Fruit fly (Drosophila melanogaster) whole organism, adult: ENCODE data around the gene Nbr.

Source experiments
- CG11617 ChIP-seq: fragments of 200-800 bp; sonication (Bioruptor generic); optimal IDR thresholded peaks from 2 replicates; lab custom pipeline; 2017; ENCODE audit warnings: mild to moderate bottlenecking, missing biosample characterization, missing genetic modification reagents, missing genetic modification characterization
- CG12768 ChIP-seq: fragments of 200-800 bp; sonication (Bioruptor generic); optimal IDR thresholded peaks from 2 replicates; lab custom pipeline; 2017; ENCODE audit warnings: missing biosample characterization, missing genetic modification characterization, mild to moderate bottlenecking, moderate library complexity, missing genetic modification reagents
- CG14711 ChIP-seq: fragments of 200-800 bp; sonication (Bioruptor generic); optimal IDR thresholded peaks from 2 replicates; lab custom pipeline; 2018; ENCODE audit warnings: missing biosample characterization, mild to moderate bottlenecking, missing genetic modification characterization, moderate library complexity
- CG1620 ChIP-seq: fragments of 200-800 bp; sonication (Bioruptor generic); optimal IDR thresholded peaks from 2 replicates; lab custom pipeline; 2016; ENCODE audit warnings: missing biosample characterization, missing genetic modification characterization
- CG33017 ChIP-seq: fragments of 200-800 bp; sonication (Bioruptor generic); optimal IDR thresholded peaks from 2 replicates; lab custom pipeline; 2018; ENCODE audit warnings: missing biosample characterization, mild to moderate bottlenecking, missing genetic modification characterization, moderate library complexity
- CG5204 ChIP-seq: fragments of 200-800 bp; sonication (Bioruptor generic); optimal IDR thresholded peaks from 2 replicates; lab custom pipeline; 2016; ENCODE audit warnings: missing biosample characterization, missing genetic modification characterization
- CG7045 ChIP-seq: fragments of 200-800 bp; sonication (Bioruptor generic); optimal IDR thresholded peaks from 2 replicates; lab custom pipeline; 2017; ENCODE audit warnings: missing biosample characterization, mild to moderate bottlenecking, missing genetic modification characterization
- CG7101 ChIP-seq: fragments of 200-800 bp; sonication (Bioruptor generic); optimal IDR thresholded peaks from 2 replicates; lab custom pipeline; 2018; ENCODE audit warnings: missing biosample characterization, mild to moderate bottlenecking, missing genetic modification characterization, moderate library complexity
- Clk ChIP-seq: fragments of 200-800 bp; sonication (Bioruptor generic); optimal IDR thresholded peaks from 2 replicates; lab custom pipeline; 2017; ENCODE audit warnings: missing biosample characterization, missing genetic modification characterization
- Crg-1 ChIP-seq: fragments of 200-800 bp; sonication (Bioruptor generic); optimal IDR thresholded peaks from 2 replicates; lab custom pipeline; 2016; ENCODE audit warnings: missing biosample characterization, missing genetic modification characterization
- Hr96 ChIP-seq: fragments of 200-800 bp; sonication (Bioruptor generic); optimal IDR thresholded peaks from 2 replicates; lab custom pipeline; 2016; ENCODE audit warnings: missing biosample characterization, missing genetic modification characterization
- Mnt ChIP-seq: fragments of 200-800 bp; sonication (Bioruptor generic); optimal IDR thresholded peaks from 2 replicates; lab custom pipeline; 2016; ENCODE audit warnings: missing biosample characterization, mild to moderate bottlenecking, missing genetic modification characterization
- bab1 ChIP-seq: fragments of 200-800 bp; sonication (Bioruptor generic); optimal IDR thresholded peaks from 3 replicates; lab custom pipeline; 2019; ENCODE audit warnings: missing biosample characterization, mild to moderate bottlenecking, missing genetic modification characterization, moderate library complexity
- cic ChIP-seq: fragments of 200-800 bp; sonication (Bioruptor generic); optimal IDR thresholded peaks from 2 replicates; lab custom pipeline; 2017; ENCODE audit warnings: missing biosample characterization, mild to moderate bottlenecking, missing genetic modification characterization, moderate library complexity
- cnc ChIP-seq, 2 experiments: fragments of >200 bp; optimal IDR thresholded peaks; 2 replicates each; lab custom pipeline; 2017
- kay ChIP-seq: fragments of 200-800 bp; sonication (Bioruptor generic); peaks from one replicate; lab custom pipeline; 2016; ENCODE audit warnings: missing biosample characterization, missing genetic modification characterization, borderline replicate concordance
- ovo ChIP-seq: fragments of 200-800 bp; sonication (Bioruptor generic); optimal IDR thresholded peaks from 2 replicates; lab custom pipeline; 2016; ENCODE audit warnings: missing biosample characterization, missing genetic modification characterization
- pad ChIP-seq: fragments of 200-800 bp; sonication (Bioruptor generic); optimal IDR thresholded peaks from 3 replicates; lab custom pipeline; 2017; ENCODE audit warnings: missing biosample characterization, missing genetic modification characterization, mild to moderate bottlenecking, moderate library complexity, missing genetic modification reagents
- tj ChIP-seq: fragments of 200-800 bp; sonication (Bioruptor generic); optimal IDR thresholded peaks from 3 replicates; lab custom pipeline; 2017; ENCODE audit warnings: missing biosample characterization, mild to moderate bottlenecking, missing genetic modification characterization, moderate library complexity
- toe ChIP-seq: fragments of 200-800 bp; sonication (Bioruptor generic); optimal IDR thresholded peaks from 2 replicates; lab custom pipeline; 2016; ENCODE audit warnings: missing biosample characterization, missing genetic modification characterization

Nbr gene

dm6 chr2L:21178436-21179216 lies 15.7 kb upstream of the Nbr start:
- TF ChIP-seq Mnt (GFP tag; lab: Kevin White, UChicago) (peak; percentile 88), pad (GFP tag; lab: Kevin White, UChicago) (no peak), tj (GFP tag; lab: Kevin White, UChicago) (peak; percentile 41), Crg-1 (GFP tag; lab: Kevin White, UChicago) (peak; percentile 10), cic (GFP tag; lab: Kevin White, UChicago) (peak; percentile 42)

dm6 chr2L:21172922-21173321 lies 10.0 kb upstream of the Nbr start, which contains the start of gene CG31627:
Gene CG31627, plus strand, starts transcription at chr2L:21173222.
- TF ChIP-seq cic (GFP tag; lab: Kevin White, UChicago) (no peak), Mnt (GFP tag; lab: Kevin White, UChicago) (no peak), tj (GFP tag; lab: Kevin White, UChicago) (no peak), cnc (optimal IDR thresholded peaks at IDR 0.05; lab: Kevin White, UChicago) (no peak), ovo (GFP tag; lab: Kevin White, UChicago) (no peak), pad (GFP tag; lab: Kevin White, UChicago) (no peak), CG7101 (tag; lab: Kevin White, UChicago) (no peak), CG11617 (GFP tag; lab: Kevin White, UChicago) (no peak), kay (GFP tag; lab: Kevin White, UChicago) (no peak), CG7045 (no peak), CG14711 (tag; lab: Kevin White, UChicago) (no peak), Crg-1 (GFP tag; lab: Kevin White, UChicago) (no peak), bab1 (GFP tag; lab: Kevin White, UChicago) (no peak), CG12768 (GFP tag; lab: Kevin White, UChicago) (no peak)

dm6 chr2L:21169863-21170262 lies 7.0 kb upstream of the Nbr start:
- TF ChIP-seq bab1 (GFP tag; lab: Kevin White, UChicago), result no peak
- no peak for TF ChIP-seq CG7101 (tag; lab: Kevin White, UChicago)
- no peak for TF ChIP-seq kay (GFP tag; lab: Kevin White, UChicago)
- TF ChIP-seq tj (GFP tag; lab: Kevin White, UChicago), result no peak
- TF ChIP-seq CG1620 (GFP tag; lab: Kevin White, UChicago), result no peak
- no peak for TF ChIP-seq CG12768 (GFP tag; lab: Kevin White, UChicago)
- no peak for TF ChIP-seq pad (GFP tag; lab: Kevin White, UChicago)

- TF ChIP-seq CG12768 (GFP tag; lab: Kevin White, UChicago), result peak; percentile 43
- no peak for TF ChIP-seq Clk (GFP tag; lab: Kevin White, UChicago)
- no peak for TF ChIP-seq cnc (optimal IDR thresholded peaks at IDR 0.05; lab: Kevin White, UChicago)
- TF ChIP-seq CG7045, result peak; percentile 2
- no peak for TF ChIP-seq bab1 (GFP tag; lab: Kevin White, UChicago)
- no peak for TF ChIP-seq CG33017 (tag; lab: Kevin White, UChicago)
- no peak for TF ChIP-seq toe (GFP tag; lab: Kevin White, UChicago)
- TF ChIP-seq CG14711 (tag; lab: Kevin White, UChicago), result no peak
- peak; percentile 12 for TF ChIP-seq cic (GFP tag; lab: Kevin White, UChicago)
These were observed 6.3 kb upstream of the Nbr start for dm6 chr2L:21169160-21169624.

dm6 chr2L:21168295-21169159 lies 5.6 kb upstream of the Nbr start, which contains the start of the genes mAcon1, CG43345 and CG43346:
Gene mAcon1, plus strand, starts transcription at chr2L:21168570.
Gene CG43345, minus strand, starts transcription at chr2L:21168581.
Gene CG43346, minus strand, starts transcription at chr2L:21168581.
- TF ChIP-seq Crg-1 (GFP tag; lab: Kevin White, UChicago), result peak; percentile 97
- TF ChIP-seq bab1 (GFP tag; lab: Kevin White, UChicago), result peak; percentile 71
- TF ChIP-seq CG11617 (GFP tag; lab: Kevin White, UChicago), result peak; percentile 88
- TF ChIP-seq CG33017 (tag; lab: Kevin White, UChicago), result peak; percentile 86
- TF ChIP-seq CG12768 (GFP tag; lab: Kevin White, UChicago), result peak; percentile 94
- TF ChIP-seq Clk (GFP tag; lab: Kevin White, UChicago), result peak; percentile 84
- TF ChIP-seq CG5204 (GFP tag; lab: Kevin White, UChicago), result no peak
- no peak for TF ChIP-seq cnc (optimal IDR thresholded peaks at IDR 0.05; lab: Kevin White, UChicago)
- no peak for TF ChIP-seq toe (GFP tag; lab: Kevin White, UChicago)
- TF ChIP-seq Mnt (GFP tag; lab: Kevin White, UChicago), result peak; percentile 91
- TF ChIP-seq pad (GFP tag; lab: Kevin White, UChicago), result peak; percentile 87
- TF ChIP-seq CG7101 (tag; lab: Kevin White, UChicago), result peak; percentile 87
- TF ChIP-seq tj (GFP tag; lab: Kevin White, UChicago), result peak; percentile 67
- TF ChIP-seq Hr96 (GFP tag; lab: Kevin White, UChicago), result peak; percentile 95
- TF ChIP-seq ovo (GFP tag; lab: Kevin White, UChicago), result peak; percentile 85
- peak; percentile 92 for TF ChIP-seq CG1620 (GFP tag; lab: Kevin White, UChicago)
- peak; percentile 70 for TF ChIP-seq cic (GFP tag; lab: Kevin White, UChicago)
- TF ChIP-seq CG7045, result peak; percentile 87
- no peak for TF ChIP-seq kay (GFP tag; lab: Kevin White, UChicago)
- TF ChIP-seq CG14711 (tag; lab: Kevin White, UChicago), result peak; percentile 72
